Worm (Caenorhabditis elegans) whole organism, L4 larva: Measurements from ENCODE around the gene algn-8.
A peak's percentile ranks its signal among the peaks of the same experiment; 100 is the strongest.

Source experiments
- D1046.2 ChIP-seq: fragments of 200-800 bp; sonication (Bioruptor generic); IDR thresholded peaks from 2 replicates; pipeline ENCODE4 v1.3.6; 2022; ENCODE audit warnings: missing genetic modification characterization, missing compliant biosample characterization
- F37D6.2 ChIP-seq: sonication (generic microtip); optimal IDR thresholded peaks from 2 replicates; lab custom pipeline; 2016; ENCODE audit warnings: mild to moderate bottlenecking, missing genetic modification characterization, missing compliant biosample characterization
- F44E2.7 ChIP-seq: fragments of 200-800 bp; sonication (Bioruptor generic); IDR thresholded peaks from 2 replicates; pipeline ENCODE4 v2.1.2; 2022; ENCODE audit warnings: missing genetic modification characterization, missing compliant biosample characterization
- R02D3.7 ChIP-seq: fragments of 150-350 bp; sonication (generic microtip); optimal IDR thresholded peaks from 3 replicates; lab custom pipeline; 2014; ENCODE audit warnings: missing biosample characterization, missing genetic modification characterization
- Y48G9A.11 ChIP-seq: fragments of 200-800 bp; sonication (Bioruptor generic); IDR thresholded peaks from 2 replicates; pipeline ENCODE4 v1.3.6; 2022; ENCODE audit warnings: missing genetic modification reagents, missing genetic modification characterization, missing compliant biosample characterization
- Y75B8A.6 ChIP-seq: fragments of 200-800 bp; sonication (Bioruptor generic); IDR thresholded peaks from 2 replicates; pipeline ENCODE4 v1.3.6; 2022; ENCODE audit warnings: missing genetic modification reagents, missing genetic modification characterization, missing compliant biosample characterization
- ZK337.2 ChIP-seq: fragments of 200-800 bp; sonication (Bioruptor generic); IDR thresholded peaks from 2 replicates; pipeline ENCODE4 v1.3.6; 2022; ENCODE audit warnings: missing genetic modification reagents, missing genetic modification characterization, missing compliant biosample characterization
- ZK546.5 ChIP-seq, 2 experiments: sonication (generic microtip); optimal IDR thresholded peaks; 2 replicates each; lab custom pipeline; 2017; ENCODE audit warnings: missing biosample characterization in 2 of 2, missing genetic modification characterization in 2 of 2
- aha-1 ChIP-seq: fragments of 150-350 bp; peaks from one replicate; lab custom pipeline; 2014; ENCODE audit warnings: missing biosample characterization, missing genetic modification characterization
- arid-1 ChIP-seq: fragments of 200-800 bp; sonication (Bioruptor generic); conservative IDR thresholded peaks from 2 replicates; pipeline ENCODE4 v1.3.6; 2022; ENCODE audit warnings: missing genetic modification reagents, missing genetic modification characterization, missing compliant biosample characterization
- ceh-28 ChIP-seq: fragments of 150-350 bp; optimal IDR thresholded peaks from 2 replicates; lab custom pipeline; 2014; ENCODE audit warnings: missing biosample characterization, missing genetic modification reagents, missing genetic modification characterization
- ceh-62 ChIP-seq: sonication (generic microtip); optimal IDR thresholded peaks from 2 replicates; lab custom pipeline; 2017; ENCODE audit warnings: missing biosample characterization, missing genetic modification characterization
- ces-1 ChIP-seq: fragments of 150-350 bp; sonication (generic microtip); optimal IDR thresholded peaks from 4 replicates; lab custom pipeline; 2014; ENCODE audit warnings: missing biosample characterization, missing genetic modification reagents, missing genetic modification characterization
- daf-16 ChIP-seq, 3 experiments: sonication (generic microtip); optimal IDR thresholded peaks; 2 replicates each; lab custom pipeline; 2016 to 2017; ENCODE audit warnings: missing genetic modification characterization in 3 of 3, missing genetic modification reagents in 3 of 3, mild to moderate bottlenecking in 2 of 3, missing compliant biosample characterization in 2 of 3, missing biosample characterization in 1 of 3, moderate library complexity in 1 of 3
- dmd-6 ChIP-seq: fragments of 200-800 bp; sonication (Bioruptor generic); IDR thresholded peaks from 2 replicates; pipeline ENCODE4 v1.3.6; 2022; ENCODE audit warnings: missing genetic modification reagents, missing genetic modification characterization, missing compliant biosample characterization
- dpl-1 ChIP-seq: fragments of 150-350 bp; optimal IDR thresholded peaks from 2 replicates; lab custom pipeline; 2014; ENCODE audit warnings: missing biosample characterization, missing genetic modification reagents, missing genetic modification characterization
- dve-1 ChIP-seq: sonication (generic microtip); optimal IDR thresholded peaks from 2 replicates; lab custom pipeline; 2017; ENCODE audit warnings: antibody characterized with exemption, mild to moderate bottlenecking, missing genetic modification characterization, missing compliant biosample characterization; ENCODE audit not compliant: insufficient read depth
- fos-1 ChIP-seq: fragments of 150-350 bp; optimal IDR thresholded peaks from 2 replicates; lab custom pipeline; 2014; ENCODE audit warnings: missing biosample characterization, missing genetic modification characterization
- gei-8 ChIP-seq: fragments of 200-800 bp; sonication (Bioruptor generic); optimal IDR thresholded peaks from 2 replicates; lab custom pipeline; 2018; ENCODE audit warnings: mild to moderate bottlenecking, missing genetic modification characterization, missing compliant biosample characterization
- hif-1 ChIP-seq, 2 experiments: sonication (generic microtip); optimal IDR thresholded peaks; 2 replicates each; lab custom pipeline; 2016 to 2017; ENCODE audit warnings: missing compliant biosample characterization in 2 of 2, missing genetic modification characterization in 2 of 2, missing genetic modification reagents in 2 of 2, missing genotype in 2 of 2, mild to moderate bottlenecking in 1 of 2
- hlh-11 ChIP-seq: fragments of 200-800 bp; sonication (Bioruptor generic); optimal IDR thresholded peaks from 2 replicates; lab custom pipeline; 2018; ENCODE audit warnings: mild to moderate bottlenecking, missing genetic modification characterization, missing compliant biosample characterization
- lin-13 ChIP-seq: fragments of 150-350 bp; optimal IDR thresholded peaks from 2 replicates; lab custom pipeline; 2014; ENCODE audit warnings: missing biosample characterization, missing genetic modification reagents, missing genetic modification characterization
- lin-29 ChIP-seq: fragments of 200-800 bp; sonication (Bioruptor generic); IDR thresholded peaks from 2 replicates; pipeline ENCODE4 v1.3.6; 2022; ENCODE audit warnings: missing genetic modification reagents, missing genetic modification characterization, missing compliant biosample characterization
- lir-3 ChIP-seq: sonication (generic microtip); optimal IDR thresholded peaks from 2 replicates; lab custom pipeline; 2016; ENCODE audit warnings: mild to moderate bottlenecking, missing genetic modification characterization, missing compliant biosample characterization
- lsy-2 ChIP-seq, 2 experiments: fragments of 150-350 bp in 1 of 2; sonication (generic microtip) in 1 of 2; optimal IDR thresholded peaks; 2 replicates each; lab custom pipeline; 2014 to 2017; ENCODE audit warnings: missing biosample characterization in 2 of 2, missing genetic modification characterization in 2 of 2
- mdt-29 ChIP-seq: fragments of 200-800 bp; sonication (Bioruptor generic); IDR thresholded peaks from 2 replicates; pipeline ENCODE4 v1.3.6; 2022; ENCODE audit warnings: missing genetic modification reagents, missing genetic modification characterization, missing compliant biosample characterization
- mep-1 ChIP-seq: fragments of 150-350 bp; sonication (generic microtip); optimal IDR thresholded peaks from 3 replicates; lab custom pipeline; 2014; ENCODE audit warnings: missing biosample characterization, missing genetic modification characterization
- mes-2 ChIP-seq: sonication (generic microtip); optimal IDR thresholded peaks from 2 replicates; lab custom pipeline; 2016; ENCODE audit warnings: missing genotype, mild to moderate bottlenecking, missing genetic modification characterization, missing compliant biosample characterization; ENCODE audit not compliant: poor library complexity, severe bottlenecking
- nhr-11 ChIP-seq: fragments of 150-350 bp; optimal IDR thresholded peaks from 2 replicates; lab custom pipeline; 2014; ENCODE audit warnings: missing biosample characterization, missing genetic modification characterization
- nhr-25 ChIP-seq: sonication (generic microtip); optimal IDR thresholded peaks from 2 replicates; lab custom pipeline; 2017; ENCODE audit warnings: missing genetic modification characterization, mild to moderate bottlenecking, missing compliant biosample characterization, antibody characterized with exemption, moderate library complexity, borderline replicate concordance; ENCODE audit not compliant: insufficient read depth
- nhr-41 ChIP-seq: fragments of 200-800 bp; sonication (Bioruptor generic); IDR thresholded peaks from 2 replicates; pipeline ENCODE4 v1.3.6; 2022; ENCODE audit warnings: missing genetic modification reagents, missing genetic modification characterization, missing compliant biosample characterization
- nhr-42 ChIP-seq: fragments of 200-800 bp; sonication (Bioruptor generic); IDR thresholded peaks from 2 replicates; pipeline ENCODE4 v1.3.6; 2022; ENCODE audit warnings: missing genetic modification characterization, missing compliant biosample characterization
- nhr-48 ChIP-seq: sonication (generic microtip); optimal IDR thresholded peaks from 2 replicates; lab custom pipeline; 2016; ENCODE audit warnings: mild to moderate bottlenecking, missing genetic modification characterization, missing compliant biosample characterization
- nhr-76 ChIP-seq: fragments of 150-350 bp; optimal IDR thresholded peaks from 2 replicates; lab custom pipeline; 2014; ENCODE audit warnings: missing biosample characterization, missing genetic modification characterization
- nhr-77 ChIP-seq: fragments of 150-350 bp; optimal IDR thresholded peaks from 2 replicates; lab custom pipeline; 2014; ENCODE audit warnings: missing biosample characterization, missing genetic modification characterization
- pha-4 ChIP-seq, 2 experiments: fragments of 150-350 bp in 1 of 2; fragments of 200-800 bp in 1 of 2; sonication (Bioruptor generic) in 1 of 2; IDR thresholded peaks in 1 of 2; optimal IDR thresholded peaks in 1 of 2; 2 replicates each; pipeline versions ENCODE4 v1.3.6 to Lab custom; 2014 to 2022; ENCODE audit warnings: missing genetic modification characterization in 2 of 2, missing genetic modification reagents in 2 of 2, missing biosample characterization in 1 of 2, missing compliant biosample characterization in 1 of 2
- rbr-2 ChIP-seq: sonication (generic microtip); optimal IDR thresholded peaks from 2 replicates; lab custom pipeline; 2016; ENCODE audit warnings: missing genotype, missing genetic modification characterization, missing compliant biosample characterization
- sdz-12 ChIP-seq: fragments of 200-800 bp; sonication (Bioruptor generic); optimal IDR thresholded peaks from 2 replicates; lab custom pipeline; 2018; ENCODE audit warnings: mild to moderate bottlenecking, missing genetic modification characterization, missing compliant biosample characterization
- set-16 ChIP-seq: fragments of 200-800 bp; sonication (Bioruptor generic); IDR thresholded peaks from 2 replicates; pipeline ENCODE4 v1.3.6; 2022; ENCODE audit warnings: missing genetic modification reagents, missing genetic modification characterization, missing compliant biosample characterization
- spr-3 ChIP-seq: fragments of 200-800 bp; sonication (Bioruptor generic); optimal IDR thresholded peaks from 2 replicates; lab custom pipeline; 2018; ENCODE audit warnings: mild to moderate bottlenecking, missing genetic modification characterization, missing compliant biosample characterization
- unc-130 ChIP-seq: sonication (generic microtip); optimal IDR thresholded peaks from 2 replicates; lab custom pipeline; 2016; ENCODE audit warnings: missing genetic modification reagents, missing genetic modification characterization, missing compliant biosample characterization
- unc-62 ChIP-seq, 3 experiments: fragments of 150-350 bp in 1 of 3; sonication (generic microtip); optimal IDR thresholded peaks in 2 of 3; peaks in 1 of 3; 1 replicate in 1 of 3; 2 replicates in 2 of 3; lab custom pipeline; 2014 to 2017; ENCODE audit warnings: missing biosample characterization in 3 of 3, missing genetic modification characterization in 3 of 3, missing genetic modification reagents in 3 of 3, missing genotype in 1 of 3
- zip-2 ChIP-seq: fragments of 150-350 bp; optimal IDR thresholded peaks from 2 replicates; lab custom pipeline; 2014; ENCODE audit warnings: missing biosample characterization, missing genetic modification characterization
- ztf-11 ChIP-seq: fragments of 150-350 bp; optimal IDR thresholded peaks from 2 replicates; lab custom pipeline; 2014; ENCODE audit warnings: missing biosample characterization, missing genetic modification characterization

The algn-8 gene

DNA sequence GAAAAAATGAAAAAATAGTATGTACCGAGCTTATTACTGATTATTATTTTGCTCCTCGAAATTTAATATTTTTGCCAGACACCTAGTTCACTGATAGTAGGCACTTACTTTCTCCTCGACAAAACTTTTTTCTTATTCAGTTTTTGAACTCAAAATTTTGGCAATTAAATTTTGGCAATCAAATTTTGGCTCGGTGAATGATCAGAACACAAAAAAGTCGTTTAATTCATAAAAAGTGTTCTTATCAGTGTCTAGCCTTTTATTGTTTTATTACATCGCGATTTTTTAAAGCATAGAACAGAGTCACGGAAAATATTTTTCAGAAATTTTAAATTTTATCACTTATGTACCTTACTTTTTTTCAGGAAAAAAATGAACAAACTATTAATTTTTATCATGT, 8.9 kb upstream of the algn-8 start (continued):
- TF ChIP-seq F44E2.7 (GFP tag; lab: Robert Waterston, UW) (no peak), ceh-62 (tag; lab: Kevin White, UChicago) (no peak), dve-1 (tag; lab: Kevin White, UChicago) (peak; percentile 53), lir-3 (tag; lab: Kevin White, UChicago) (no peak), lin-29 (GFP tag; lab: Robert Waterston, UW) (no peak), R02D3.7 (tag; lab: Kevin White, UChicago) (no peak), mep-1 (tag; lab: Kevin White, UChicago) (no peak), arid-1 (GFP tag; lab: Robert Waterston, UW) (no peak), Y75B8A.6 (no peak), nhr-77 (tag; lab: Kevin White, UChicago) (no peak), gei-8 (GFP tag; lab: Kevin White, UChicago) (no peak)

DNA sequence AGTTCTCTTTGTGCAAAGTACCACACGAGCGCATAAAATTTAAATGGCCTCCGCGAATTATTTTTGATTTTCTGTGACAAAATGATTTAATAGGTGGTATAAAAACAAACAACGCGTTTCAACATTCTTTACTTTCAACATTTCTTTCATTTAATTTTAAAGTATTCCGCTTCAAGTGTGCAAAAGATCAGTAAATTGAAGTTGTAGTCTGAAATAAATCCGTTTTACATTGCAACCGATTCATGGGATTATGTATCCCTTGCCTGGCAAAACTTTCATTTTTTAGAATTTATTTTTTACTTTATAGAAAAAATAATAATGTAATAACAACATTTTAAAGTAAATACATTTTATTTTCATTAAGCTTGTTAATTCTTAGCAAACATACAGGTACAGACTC, 8.2 kb upstream of the algn-8 start, which contains the start of gene F26C11.1:
Gene F26C11.1, plus strand, starts transcription at position 301 of the 400 bp plus-strand sequence.
- TF ChIP-seq Y48G9A.11 = no peak
- no peak for TF ChIP-seq nhr-76
- TF ChIP-seq zip-2 (tag; lab: Kevin White, UChicago) = no peak
- TF ChIP-seq set-16 (GFP tag; lab: Robert Waterston, UW) = no peak
- TF ChIP-seq lir-3 (tag; lab: Kevin White, UChicago) = no peak
- TF ChIP-seq ceh-62 (tag; lab: Kevin White, UChicago) = no peak
- no peak for TF ChIP-seq F37D6.2 (tag; lab: Kevin White, UChicago)
- TF ChIP-seq ces-1 (GFP tag; lab: Kevin White, UChicago) = no peak
- TF ChIP-seq ztf-11 (tag; lab: Kevin White, UChicago) = no peak
- no peak for TF ChIP-seq nhr-42 (GFP tag; lab: Robert Waterston, UW)

ce11 chrII:9892409-9892808, 6.2 kb upstream of the algn-8 start, which contains the start of gene C08H9.16:
Gene C08H9.16 (plus strand): TSS chrII:9892778.
- peak; percentile 43 for TF ChIP-seq nhr-77 (tag; lab: Kevin White, UChicago)
- TF ChIP-seq nhr-11 = peak; percentile 67
- TF ChIP-seq dpl-1 (GFP tag; lab: Kevin White, UChicago) = peak; percentile 65
- TF ChIP-seq lin-29 (GFP tag; lab: Robert Waterston, UW) = no peak
- peak; percentile 68 for TF ChIP-seq mes-2 (tag; lab: Kevin White, UChicago)
- peak; percentile 57 for TF ChIP-seq dve-1 (tag; lab: Kevin White, UChicago)
- peak; percentile 49 for TF ChIP-seq aha-1
- no peak for TF ChIP-seq Y48G9A.11
- no peak for TF ChIP-seq nhr-42 (GFP tag; lab: Robert Waterston, UW)
- TF ChIP-seq daf-16 (GFP tag; optimal IDR thresholded peaks at IDR 0.05; lab: Kevin White, UChicago) = no peak
- peak; percentile 46 for TF ChIP-seq daf-16 (tag; optimal IDR thresholded peaks at IDR 0.05; lab: Kevin White, UChicago)
- TF ChIP-seq rbr-2 (tag; lab: Kevin White, UChicago) = peak; percentile 20
- TF ChIP-seq nhr-41 = no peak
- peak; percentile 98 for TF ChIP-seq D1046.2 (GFP tag; lab: Robert Waterston, UW)
- peak; percentile 24 for TF ChIP-seq unc-130 (GFP tag; lab: Kevin White, UChicago)
- TF ChIP-seq lsy-2 (tag; optimal IDR thresholded peaks at IDR 0.05; lab: Kevin White, UChicago) = peak; percentile 89 to 99
- no peak for TF ChIP-seq ZK337.2 (GFP tag; lab: Robert Waterston, UW)
- no peak for TF ChIP-seq unc-62 (GFP tag; optimal IDR thresholded peaks at IDR 0.05 in 1 of 2; lab: Kevin White, UChicago)
- no peak for TF ChIP-seq unc-62 (tag; optimal IDR thresholded peaks at IDR 0.05; lab: Kevin White, UChicago)
- peak; percentile 26; the same call in 1 of the 2 replicates for TF ChIP-seq dmd-6 (GFP tag; lab: Robert Waterston, UW)
- no peak for TF ChIP-seq gei-8 (GFP tag; lab: Kevin White, UChicago)
- peak; percentile 24 for TF ChIP-seq lin-13 (GFP tag; lab: Kevin White, UChicago)
- no peak for TF ChIP-seq mdt-29 (GFP tag; lab: Robert Waterston, UW)
- TF ChIP-seq nhr-25 (tag; lab: Kevin White, UChicago) = no peak
- TF ChIP-seq hlh-11 (tag; lab: Kevin White, UChicago) = peak; percentile 57
- TF ChIP-seq hif-1 (tag; optimal IDR thresholded peaks at IDR 0.05; lab: Kevin White, UChicago) = peak in 1 of 2 experiments; percentile 18
- TF ChIP-seq sdz-12 (GFP tag; lab: Kevin White, UChicago) = no peak
- TF ChIP-seq fos-1 (tag; lab: Kevin White, UChicago) = no peak
- no peak for TF ChIP-seq ZK546.5 (tag; optimal IDR thresholded peaks at IDR 0.05; lab: Kevin White, UChicago)
- no peak for TF ChIP-seq F44E2.7 (GFP tag; lab: Robert Waterston, UW)
- TF ChIP-seq pha-4 (GFP tag; IDR thresholded peaks at IDR 0.05; lab: Robert Waterston, UW) = no peak
- peak; percentile 59 for TF ChIP-seq pha-4 (tag; optimal IDR thresholded peaks at IDR 0.05; lab: Kevin White, UChicago)
- TF ChIP-seq mep-1 (tag; lab: Kevin White, UChicago) = peak; percentile 67
- TF ChIP-seq spr-3 (GFP tag; lab: Kevin White, UChicago) = no peak
- no peak for TF ChIP-seq nhr-48 (tag; lab: Kevin White, UChicago)
- TF ChIP-seq ceh-28 (tag; lab: Kevin White, UChicago) = no peak
